Fruit fly (Drosophila melanogaster) whole organism, prepupa: ENCODE measurements around the gene CG11370.
"Not testable (repeated sequence)": the region's sequence is repeated elsewhere in the genome, so short reads cannot be mapped to it uniquely, and the experiment has no call there.

ENCODE experiments used
- Blimp-1 ChIP-seq: fragments of 200-800 bp; sonication (Bioruptor generic); optimal IDR thresholded peaks from 3 replicates; lab custom pipeline; 2017; ENCODE audit warnings: missing biosample characterization, missing genetic modification characterization, mild to moderate bottlenecking, moderate library complexity, missing genetic modification reagents
- CG10631 ChIP-seq: fragments of 200-800 bp; sonication (Bioruptor generic); optimal IDR thresholded peaks from 2 replicates; lab custom pipeline; 2016; ENCODE audit warnings: missing biosample characterization, missing genetic modification characterization
- CG10669 ChIP-seq: fragments of 200-800 bp; sonication (Bioruptor generic); optimal IDR thresholded peaks from 3 replicates; lab custom pipeline; 2018; ENCODE audit warnings: missing biosample characterization, mild to moderate bottlenecking, missing genetic modification characterization, moderate library complexity
- CG11294 ChIP-seq: fragments of 200-800 bp; sonication (Bioruptor generic); IDR thresholded peaks from 2 replicates; pipeline ENCODE4 v1.3.6; 2022; ENCODE audit warnings: missing biosample characterization, missing genetic modification characterization
- CG11902 ChIP-seq: fragments of 200-800 bp; sonication (Bioruptor generic); optimal IDR thresholded peaks from 3 replicates; lab custom pipeline; 2016; ENCODE audit warnings: missing biosample characterization, missing genetic modification characterization
- CG15336 ChIP-seq: fragments of 200-800 bp; sonication (Bioruptor generic); IDR thresholded peaks from 2 replicates; pipeline ENCODE4 v1.3.6; 2022; ENCODE audit warnings: missing biosample characterization, missing genetic modification characterization
- CG1621 ChIP-seq: fragments of 200-800 bp; sonication (Bioruptor generic); optimal IDR thresholded peaks from 3 replicates; lab custom pipeline; 2018; ENCODE audit warnings: missing biosample characterization, mild to moderate bottlenecking, missing genetic modification characterization
- CG16779 ChIP-seq: fragments of 200-800 bp; sonication (Bioruptor generic); optimal IDR thresholded peaks from 3 replicates; lab custom pipeline; 2017; ENCODE audit warnings: missing biosample characterization, mild to moderate bottlenecking, missing genetic modification characterization
- CG3032 ChIP-seq: fragments of 200-800 bp; optimal IDR thresholded peaks from 2 replicates; lab custom pipeline; 2019; ENCODE audit warnings: missing biosample characterization, mild to moderate bottlenecking, missing genetic modification characterization, moderate library complexity
- CG31627 ChIP-seq: fragments of 200-800 bp; sonication (Bioruptor generic); optimal IDR thresholded peaks from 3 replicates; lab custom pipeline; 2016; ENCODE audit warnings: missing biosample characterization, missing genetic modification characterization
- CG3919 ChIP-seq: fragments of 200-800 bp; sonication (Bioruptor generic); optimal IDR thresholded peaks from 3 replicates; lab custom pipeline; 2016; ENCODE audit warnings: missing biosample characterization, missing genetic modification characterization
- CG4318 ChIP-seq: fragments of 200-800 bp; sonication (Bioruptor generic); optimal IDR thresholded peaks from 3 replicates; lab custom pipeline; 2017; ENCODE audit warnings: missing biosample characterization, mild to moderate bottlenecking, missing genetic modification characterization
- CG6163 ChIP-seq: fragments of 200-800 bp; sonication (Bioruptor generic); IDR thresholded peaks from 3 replicates; pipeline ENCODE4 v1.3.6; 2022; ENCODE audit warnings: missing biosample characterization, missing genetic modification characterization
- CG6276 ChIP-seq: fragments of 200-800 bp; sonication (Bioruptor generic); optimal IDR thresholded peaks from 2 replicates; lab custom pipeline; 2017; ENCODE audit warnings: missing biosample characterization, mild to moderate bottlenecking, missing genetic modification characterization
- CG8319 ChIP-seq: fragments of 200-800 bp; sonication (Bioruptor generic); optimal IDR thresholded peaks from 3 replicates; lab custom pipeline; 2016; ENCODE audit warnings: missing biosample characterization, missing genetic modification characterization
- CG8632 ChIP-seq: fragments of 200-800 bp; sonication (Bioruptor generic); optimal IDR thresholded peaks from 3 replicates; lab custom pipeline; 2016; ENCODE audit warnings: missing biosample characterization, missing genetic modification characterization
- CG9139 ChIP-seq: fragments of 200-800 bp; sonication (Bioruptor generic); optimal IDR thresholded peaks from 3 replicates; lab custom pipeline; 2017; ENCODE audit warnings: missing biosample characterization, mild to moderate bottlenecking, missing genetic modification characterization
- Eip75B ChIP-seq: fragments of 200-800 bp; sonication (Bioruptor generic); optimal IDR thresholded peaks from 3 replicates; lab custom pipeline; 2016; ENCODE audit warnings: missing biosample characterization, missing genetic modification characterization
- Eip78C ChIP-seq: fragments of 200-800 bp; sonication (Bioruptor generic); peaks from one replicate; lab custom pipeline; 2016; ENCODE audit warnings: missing biosample characterization, missing genetic modification characterization
- Gug ChIP-seq: fragments of 200-800 bp; sonication (Bioruptor generic); IDR thresholded peaks from 2 replicates; pipeline ENCODE4 v1.3.6; 2022; ENCODE audit warnings: missing biosample characterization, missing genetic modification characterization
- Hr39 ChIP-seq: fragments of 200-800 bp; sonication (Bioruptor generic); optimal IDR thresholded peaks from 2 replicates; lab custom pipeline; 2016; ENCODE audit warnings: missing biosample characterization, missing genetic modification characterization
- Hr4 ChIP-seq: fragments of 200-800 bp; sonication (Bioruptor generic); optimal IDR thresholded peaks from 3 replicates; lab custom pipeline; 2016; ENCODE audit warnings: missing biosample characterization, missing genetic modification characterization
- Lpt ChIP-seq: fragments of 200-800 bp; sonication (Bioruptor generic); optimal IDR thresholded peaks from 3 replicates; lab custom pipeline; 2016; ENCODE audit warnings: missing biosample characterization, missing genetic modification characterization
- Met ChIP-seq: fragments of 200-800 bp; sonication (Bioruptor generic); optimal IDR thresholded peaks from 3 replicates; lab custom pipeline; 2016; ENCODE audit warnings: missing biosample characterization, missing genetic modification characterization
- OdsH ChIP-seq: fragments of 200-800 bp; sonication (Bioruptor generic); optimal IDR thresholded peaks from 3 replicates; lab custom pipeline; 2016; ENCODE audit warnings: missing biosample characterization, missing genetic modification characterization
- Smox ChIP-seq: fragments of 200-800 bp; sonication (Bioruptor generic); optimal IDR thresholded peaks from 3 replicates; lab custom pipeline; 2016; ENCODE audit warnings: missing biosample characterization, missing genetic modification characterization
- Sox14 ChIP-seq: fragments of 200-800 bp; sonication (Bioruptor generic); optimal IDR thresholded peaks from 3 replicates; lab custom pipeline; 2016; ENCODE audit warnings: missing biosample characterization, missing genetic modification characterization
- achi ChIP-seq: fragments of 200-800 bp; sonication (Bioruptor generic); optimal IDR thresholded peaks from 3 replicates; lab custom pipeline; 2016; ENCODE audit warnings: missing biosample characterization, missing genetic modification characterization
- acj6 ChIP-seq: fragments of 200-800 bp; sonication (Bioruptor generic); optimal IDR thresholded peaks from 3 replicates; lab custom pipeline; 2016; ENCODE audit warnings: missing biosample characterization, missing genetic modification characterization
- cyc ChIP-seq: fragments of 200-800 bp; sonication (Bioruptor generic); optimal IDR thresholded peaks from 3 replicates; lab custom pipeline; 2016; ENCODE audit warnings: missing biosample characterization, missing genetic modification characterization
- dsx ChIP-seq: fragments of 200-800 bp; optimal IDR thresholded peaks from 3 replicates; lab custom pipeline; 2019; ENCODE audit warnings: missing biosample characterization, mild to moderate bottlenecking, missing genetic modification characterization, moderate library complexity; ENCODE audit not compliant: poor library complexity, severe bottlenecking
- eg ChIP-seq: fragments of 200-800 bp; sonication (Bioruptor generic); IDR thresholded peaks from 3 replicates; pipeline ENCODE4 v1.3.6; 2022; ENCODE audit warnings: missing biosample characterization, missing genetic modification characterization
- fd59A ChIP-seq: fragments of 200-800 bp; sonication (Bioruptor generic); optimal IDR thresholded peaks from 2 replicates; lab custom pipeline; 2017; ENCODE audit warnings: missing biosample characterization, mild to moderate bottlenecking, missing genetic modification characterization, missing genetic modification reagents
- fd85E ChIP-seq: fragments of 200-800 bp; sonication (Bioruptor generic); optimal IDR thresholded peaks from 3 replicates; lab custom pipeline; 2016; ENCODE audit warnings: missing biosample characterization, missing genetic modification characterization
- fkh ChIP-seq: fragments of 200-800 bp; sonication (Bioruptor generic); optimal IDR thresholded peaks from 3 replicates; lab custom pipeline; 2017; ENCODE audit warnings: missing biosample characterization, mild to moderate bottlenecking, missing genetic modification characterization, moderate library complexity
- lz ChIP-seq: fragments of 200-800 bp; sonication (Bioruptor generic); optimal IDR thresholded peaks from 3 replicates; lab custom pipeline; 2016; ENCODE audit warnings: missing biosample characterization, missing genetic modification characterization
- pdm3 ChIP-seq: fragments of 200-800 bp; sonication (Bioruptor generic); optimal IDR thresholded peaks from 3 replicates; lab custom pipeline; 2016; ENCODE audit warnings: missing biosample characterization, missing genetic modification characterization
- salr ChIP-seq, 2 experiments: fragments of 200-800 bp; sonication (Bioruptor generic); optimal IDR thresholded peaks; 3 replicates each; lab custom pipeline; 2016 to 2018; ENCODE audit warnings: missing biosample characterization in 2 of 2, missing genetic modification characterization in 2 of 2, mild to moderate bottlenecking in 1 of 2
- spab ChIP-seq: fragments of 200-800 bp; sonication (Bioruptor generic); optimal IDR thresholded peaks from 2 replicates; lab custom pipeline; 2017; ENCODE audit warnings: missing biosample characterization, mild to moderate bottlenecking, missing genetic modification characterization, missing genetic modification reagents
- ss ChIP-seq, 2 experiments: fragments of 200-800 bp; sonication (Bioruptor generic); optimal IDR thresholded peaks; 2 replicates in 1 of 2; 3 replicates in 1 of 2; lab custom pipeline; 2017 to 2018; ENCODE audit warnings: mild to moderate bottlenecking in 2 of 2, missing biosample characterization in 2 of 2, missing genetic modification characterization in 2 of 2, moderate library complexity in 1 of 2
- topi ChIP-seq: fragments of 200-800 bp; sonication (Bioruptor generic); optimal IDR thresholded peaks from 3 replicates; lab custom pipeline; 2016; ENCODE audit warnings: missing biosample characterization, missing genetic modification characterization
- vri ChIP-seq: fragments of 200-800 bp; sonication (Bioruptor generic); optimal IDR thresholded peaks from 3 replicates; lab custom pipeline; 2016; ENCODE audit warnings: missing biosample characterization, mild to moderate bottlenecking, missing genetic modification characterization

CG11370 gene

dm6 chr3L:22720694-22721270, 8.8 kb downstream of the CG11370 start, which contains the start of gene mael:
TSS of gene mael (plus strand) at chr3L:22721203.
- not testable (repeated sequence) for TF ChIP-seq Hr39 (GFP tag; lab: Kevin White, UChicago); CG11902 (GFP tag; lab: Kevin White, UChicago); CG4318

dm6 chr3L:22721991-22722390, 10.0 kb downstream of the CG11370 start, which contains the start of gene CG14451:
TSS of gene CG14451 (minus strand) at chr3L:22722091.
- TF ChIP-seq Lpt (no peak), ss (GFP tag; optimal IDR thresholded peaks at IDR 0.05; lab: Kevin White, UChicago) (no peak), Gug (no peak), CG8632 (GFP tag; lab: Kevin White, UChicago) (no peak), Eip75B (GFP tag; lab: Kevin White, UChicago) (no peak)

dm6 chr3L:22724046-22724771, 12.3 kb downstream of the CG11370 start:
- TF ChIP-seq CG10631 (no peak), CG11902 (GFP tag; lab: Kevin White, UChicago) (no peak), Sox14 (no peak), CG1621 (tag; lab: Kevin White, UChicago) (peak; percentile 21), Eip78C (GFP tag; lab: Kevin White, UChicago) (peak; percentile 42), CG8632 (GFP tag; lab: Kevin White, UChicago) (no peak)

dm6 chr3L:22727739-22728335, 15.9 kb downstream of the CG11370 start, which contains the start of the genes CG14450 and CG11367:
TSS of gene CG14450 (minus strand) at chr3L:22727789.
TSS of gene CG11367 (plus strand) at chr3L:22728111.
- peak; percentile 92 for TF ChIP-seq Blimp-1 (GFP tag; lab: Kevin White, UChicago)
- no peak for TF ChIP-seq CG1621 (tag; lab: Kevin White, UChicago)
- TF ChIP-seq Lpt = no peak
- TF ChIP-seq pdm3 (GFP tag; lab: Kevin White, UChicago) = no peak
- no peak for TF ChIP-seq CG3919 (GFP tag; lab: Kevin White, UChicago)
- no peak for TF ChIP-seq cyc (GFP tag; lab: Kevin White, UChicago)
- TF ChIP-seq OdsH = no peak
- no peak for TF ChIP-seq vri
- no peak for TF ChIP-seq CG6276 (GFP tag; lab: Kevin White, UChicago)
- TF ChIP-seq Smox = no peak
- TF ChIP-seq CG8632 (GFP tag; lab: Kevin White, UChicago) = no peak
- TF ChIP-seq topi (GFP tag; lab: Kevin White, UChicago) = no peak
- no peak for TF ChIP-seq acj6 (GFP tag; lab: Kevin White, UChicago)
- TF ChIP-seq lz = no peak
- peak; percentile 35 for TF ChIP-seq achi (GFP tag; lab: Kevin White, UChicago)
- no peak for TF ChIP-seq CG16779 (tag; lab: Kevin White, UChicago)
- TF ChIP-seq CG6163 (GFP tag; lab: Robert Waterston, UW) = peak; percentile 52; the same call in 1 of the 3 replicates
- TF ChIP-seq CG31627 (GFP tag; lab: Kevin White, UChicago) = no peak
- no peak for TF ChIP-seq CG3032 (tag; lab: Kevin White, UChicago)
- TF ChIP-seq Hr39 (GFP tag; lab: Kevin White, UChicago) = no peak
- TF ChIP-seq fd85E (GFP tag; lab: Kevin White, UChicago) = no peak
- no peak for TF ChIP-seq CG9139 (GFP tag; lab: Kevin White, UChicago)
- TF ChIP-seq Met (GFP tag; lab: Kevin White, UChicago) = no peak
- no peak for TF ChIP-seq fd59A (GFP tag; lab: Kevin White, UChicago)
- TF ChIP-seq CG4318 = no peak
- TF ChIP-seq CG15336 = peak; percentile 33; the same call in 1 of the 2 replicates
- no peak for TF ChIP-seq CG10631
- 0 out of 3 replicates have a peak, but pooled peaks have one; percentile 17 for TF ChIP-seq eg
- TF ChIP-seq Eip78C (GFP tag; lab: Kevin White, UChicago) = peak; percentile 83
- no peak for TF ChIP-seq Hr4
- no peak for TF ChIP-seq CG11294 (GFP tag; lab: Robert Waterston, UW)
- TF ChIP-seq spab (GFP tag; lab: Kevin White, UChicago) = no peak
- no peak for TF ChIP-seq CG8319
- TF ChIP-seq dsx = peak; percentile 50
- no peak for TF ChIP-seq CG10669
- TF ChIP-seq fkh (GFP tag; lab: Kevin White, UChicago) = peak; percentile 40
- no peak for TF ChIP-seq salr (GFP tag; optimal IDR thresholded peaks at IDR 0.05; lab: Kevin White, UChicago)
- TF ChIP-seq Eip75B (GFP tag; lab: Kevin White, UChicago) = no peak
